Worm (Caenorhabditis elegans) whole organism, L3 larva: Measurements from ENCODE around the gene ife-4.

Experiments used
- ama-1 ChIP-seq: fragments of 150-350 bp; optimal IDR thresholded peaks from 2 replicates; lab custom pipeline; 2018
- eor-1 ChIP-seq, 2 experiments: fragments of 150-350 bp; optimal IDR thresholded peaks; 2 replicates each; lab custom pipeline; 2014 to 2018; ENCODE audit warnings: missing biosample characterization in 2 of 2, missing genetic modification characterization in 2 of 2

ce11 chrX:1062403-1063073 lies 41.5 kb upstream of the ife-4 start, which contains the start of gene unc-1:
- no peak for TF ChIP-seq eor-1 (tag; optimal IDR thresholded peaks at IDR 0.05; lab: Kevin White, UChicago)
- no peak for TF ChIP-seq ama-1 (lab: Kevin White, UChicago)
